Worm (Caenorhabditis elegans): ENCODE results near the gene vha-5.

- TF ChIP-seq unc-62 (GFP tag; optimal IDR thresholded peaks at IDR 0.05): no peak
- no peak for TF ChIP-seq mel-28 (tag; optimal IDR thresholded peaks at IDR 0.05; ENCODE audit: borderline replicate concordance)
- no peak for TF ChIP-seq F37B4.10 (GFP tag; IDR thresholded peaks at IDR 0.05)
- no peak for TF ChIP-seq sea-2 (GFP tag; IDR thresholded peaks at IDR 0.05)
- no peak for TF ChIP-seq F57C9.4 (tag; optimal IDR thresholded peaks at IDR 0.05)
- no peak for TF ChIP-seq lsl-1 (GFP tag; optimal IDR thresholded peaks at IDR 0.05)
- TF ChIP-seq him-1 (tag; optimal IDR thresholded peaks at IDR 0.05): no peak
- no peak for TF ChIP-seq ccch-3 (GFP tag; optimal IDR thresholded peaks at IDR 0.05)
- TF ChIP-seq Y79H2A.3 (GFP tag; conservative IDR thresholded peaks at IDR 0.05): no peak
- TF ChIP-seq nfya-1 (tag; optimal IDR thresholded peaks at IDR 0.05; ENCODE audit: borderline replicate concordance, insufficient read depth): no peak
- TF ChIP-seq F33H1.4 (GFP tag; IDR thresholded peaks at IDR 0.05): no peak
- TF ChIP-seq nfya-2 (GFP tag; IDR thresholded peaks at IDR 0.05): no peak
- TF ChIP-seq pha-4 (tag; optimal IDR thresholded peaks at IDR 0.05): no peak
- no peak for TF ChIP-seq F49E8.2 (tag; optimal IDR thresholded peaks at IDR 0.05; ENCODE audit: insufficient read depth)
Observed at ce11 chrIV:8289505-8289579, 14.4 kb upstream of the vha-5 start, which contains the start of gene nucl-1.

All from whole organism, young adult.